Worm (Caenorhabditis elegans) whole organism, midembryonic: Measurements from ENCODE around the gene C25H3.10.

Experiments
- cog-1 ChIP-seq: sonication (generic microtip); optimal IDR thresholded peaks from 2 replicates; lab custom pipeline; 2016; ENCODE audit warnings: missing genetic modification characterization, missing compliant biosample characterization
- med-1 ChIP-seq: sonication (generic microtip); optimal IDR thresholded peaks from 2 replicates; lab custom pipeline; 2017; ENCODE audit warnings: missing genetic modification characterization, mild to moderate bottlenecking, missing compliant biosample characterization, antibody characterized with exemption, missing genetic modification reagents; ENCODE audit not compliant: insufficient read depth
- ztf-23 ChIP-seq: fragments of 200-800 bp; sonication (Bioruptor generic); IDR thresholded peaks from 2 replicates; pipeline ENCODE4 v1.3.6; 2022; ENCODE audit warnings: missing genetic modification reagents, missing genetic modification characterization, missing compliant biosample characterization

- TF ChIP-seq ztf-23 (GFP tag; lab: Robert Waterston, UW), result no peak
- TF ChIP-seq med-1 (GFP tag; lab: Kevin White, UChicago), result no peak
- TF ChIP-seq cog-1 (tag; lab: Kevin White, UChicago), result no peak
These were observed 48.5 kb upstream of the C25H3.10 start for ce11 chrII:5747312-5747711.
